Worm (Caenorhabditis elegans): ENCODE data around the gene C08G5.7.

- no peak for TF ChIP-seq F44E2.7 (GFP tag; IDR thresholded peaks at IDR 0.05)
- no peak for TF ChIP-seq ZK546.5 (tag; optimal IDR thresholded peaks at IDR 0.05)
- no peak for TF ChIP-seq attf-4 (tag; optimal IDR thresholded peaks at IDR 0.05)
- TF ChIP-seq unc-62 (GFP tag; optimal IDR thresholded peaks at IDR 0.05 in 1 of 2), result no peak
- no peak for TF ChIP-seq unc-62 (tag; optimal IDR thresholded peaks at IDR 0.05)
- TF ChIP-seq ztf-11 (tag; optimal IDR thresholded peaks at IDR 0.05), result no peak
- TF ChIP-seq daf-12 (tag; optimal IDR thresholded peaks at IDR 0.05), result no peak
- TF ChIP-seq pha-4 (GFP tag; IDR thresholded peaks at IDR 0.05), result no peak
- TF ChIP-seq pha-4 (tag; optimal IDR thresholded peaks at IDR 0.05), result no peak
Observed at ce11 chrII:732393-732792, 32.7 kb downstream of the C08G5.7 start.
